Worm (Caenorhabditis elegans) whole organism, young adult: ENCODE results near the gene C10G8.2.

Experiments used
- ama-1 ChIP-seq, 3 experiments: fragments of 150-350 bp in 1 of 3; sonication (generic microtip) in 2 of 3; optimal IDR thresholded peaks; 2 replicates each; lab custom pipeline; 2014 to 2018; ENCODE audit warnings: missing biosample characterization in 2 of 3, missing genetic modification characterization in 2 of 3, missing genetic modification reagents in 2 of 3
- chd-7 ChIP-seq: sonication (generic microtip); optimal IDR thresholded peaks from 2 replicates; lab custom pipeline; 2016; ENCODE audit warnings: mild to moderate bottlenecking, missing genetic modification characterization, moderate library complexity, missing compliant biosample characterization
- dpl-1 ChIP-seq: fragments of 150-350 bp; optimal IDR thresholded peaks from 2 replicates; lab custom pipeline; 2014; ENCODE audit warnings: missing biosample characterization, missing genetic modification reagents, missing genetic modification characterization
- egl-18 ChIP-seq: fragments of 200-800 bp; sonication (Bioruptor generic); IDR thresholded peaks from 2 replicates; pipeline ENCODE4 v1.3.6; 2022; ENCODE audit warnings: missing genetic modification reagents, missing genetic modification characterization, missing compliant biosample characterization
- ets-4 ChIP-seq: fragments of 200-800 bp; sonication (Bioruptor generic); optimal IDR thresholded peaks from 2 replicates; lab custom pipeline; 2018; ENCODE audit warnings: mild to moderate bottlenecking, missing genetic modification characterization, missing compliant biosample characterization
- fkh-3 ChIP-seq: sonication (generic microtip); optimal IDR thresholded peaks from 2 replicates; lab custom pipeline; 2016; ENCODE audit warnings: mild to moderate bottlenecking, missing genetic modification characterization, missing compliant biosample characterization
- gei-17 ChIP-seq: fragments of 200-800 bp; sonication (Bioruptor generic); optimal IDR thresholded peaks from 2 replicates; lab custom pipeline; 2018; ENCODE audit warnings: mild to moderate bottlenecking, missing genetic modification characterization, missing compliant biosample characterization
- lin-35 ChIP-seq, 3 experiments: fragments of 150-350 bp in 2 of 3; sonication (generic microtip) in 1 of 3; optimal IDR thresholded peaks; 2 replicates each; lab custom pipeline; 2014 to 2018; ENCODE audit warnings: missing biosample characterization in 3 of 3, missing genetic modification characterization in 3 of 3, missing genetic modification reagents in 3 of 3
- lsy-27 ChIP-seq: sonication (generic microtip); optimal IDR thresholded peaks from 2 replicates; lab custom pipeline; 2017; ENCODE audit warnings: missing genetic modification characterization, mild to moderate bottlenecking, missing compliant biosample characterization, antibody characterized with exemption, missing genotype, borderline replicate concordance; ENCODE audit not compliant: insufficient read depth
- nfya-1 ChIP-seq: sonication (generic microtip); optimal IDR thresholded peaks from 2 replicates; lab custom pipeline; 2017; ENCODE audit warnings: antibody characterized with exemption, missing compliant biosample characterization, missing genetic modification characterization, borderline replicate concordance; ENCODE audit not compliant: insufficient read depth
- nfya-2 ChIP-seq: fragments of 200-800 bp; sonication (Bioruptor generic); IDR thresholded peaks from 2 replicates; pipeline ENCODE4 v1.3.6; 2022; ENCODE audit warnings: missing genetic modification reagents, missing genetic modification characterization, missing compliant biosample characterization
- pha-4 ChIP-seq: fragments of 150-350 bp; sonication (generic microtip); optimal IDR thresholded peaks from 2 replicates; lab custom pipeline; 2014; ENCODE audit warnings: missing biosample characterization, missing genetic modification reagents, missing genetic modification characterization
- repo-1 ChIP-seq: sonication (generic microtip); optimal IDR thresholded peaks from 2 replicates; lab custom pipeline; 2017; ENCODE audit warnings: mild to moderate bottlenecking, missing genetic modification characterization, missing compliant biosample characterization

DNA sequence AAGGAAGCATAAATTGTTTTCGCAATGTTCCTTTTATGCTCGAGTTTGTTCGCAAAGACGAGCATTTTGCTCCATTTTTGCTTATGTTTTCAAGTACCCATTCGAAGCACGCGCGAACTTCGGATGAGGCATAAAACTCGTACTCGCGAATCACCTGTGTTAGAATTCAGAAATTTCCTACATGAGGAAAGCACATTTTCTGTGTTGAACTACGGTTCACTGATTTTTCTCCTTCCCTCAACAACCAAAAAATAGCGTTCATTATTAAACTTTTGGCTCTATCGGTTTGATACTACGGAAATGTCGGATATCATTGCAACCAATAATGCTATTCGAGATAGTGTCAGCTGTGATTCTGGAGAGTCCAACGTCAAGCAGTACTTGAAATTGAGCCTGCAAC lies 20.4 kb downstream of the C10G8.2 start, which contains the start of gene srg-28:
- TF ChIP-seq pha-4 (tag; lab: Kevin White, UChicago) (no peak), ets-4 (GFP tag; lab: Kevin White, UChicago) (no peak), egl-18 (GFP tag; lab: Robert Waterston, UW) (no peak), lsy-27 (tag; lab: Kevin White, UChicago) (no peak), chd-7 (no peak), fkh-3 (tag; lab: Kevin White, UChicago) (no peak), ama-1 (optimal IDR thresholded peaks at IDR 0.05; lab: Kevin White, UChicago) (no peak), ama-1 (GFP tag; optimal IDR thresholded peaks at IDR 0.05; lab: Kevin White, UChicago) (no peak), nfya-1 (tag; lab: Kevin White, UChicago) (no peak), nfya-2 (GFP tag; lab: Robert Waterston, UW) (no peak), repo-1 (no peak), gei-17 (GFP tag; lab: Kevin White, UChicago) (no peak), dpl-1 (GFP tag; lab: Kevin White, UChicago) (no peak), lin-35 (GFP tag; optimal IDR thresholded peaks at IDR 0.05; lab: Kevin White, UChicago) (no peak)
